Worm (Caenorhabditis elegans) whole organism, midembryonic: Measurements from ENCODE around the gene C17F4.11.

Source experiments
- T22C8.4 ChIP-seq: fragments of 200-800 bp; sonication (Bioruptor generic); IDR thresholded peaks from 2 replicates; pipeline ENCODE4 v1.3.6; 2022; ENCODE audit warnings: missing genetic modification characterization, missing compliant biosample characterization
- cog-1 ChIP-seq: sonication (generic microtip); optimal IDR thresholded peaks from 2 replicates; lab custom pipeline; 2016; ENCODE audit warnings: missing genetic modification characterization, missing compliant biosample characterization
- med-1 ChIP-seq: sonication (generic microtip); optimal IDR thresholded peaks from 2 replicates; lab custom pipeline; 2017; ENCODE audit warnings: missing genetic modification characterization, mild to moderate bottlenecking, missing compliant biosample characterization, antibody characterized with exemption, missing genetic modification reagents; ENCODE audit not compliant: insufficient read depth
- ref-1 ChIP-seq: fragments of 200-800 bp; sonication (Bioruptor generic); conservative IDR thresholded peaks from 2 replicates; pipeline ENCODE4 v1.3.6; 2022; ENCODE audit warnings: missing genetic modification reagents, missing genetic modification characterization, missing compliant biosample characterization
- ztf-23 ChIP-seq: fragments of 200-800 bp; sonication (Bioruptor generic); IDR thresholded peaks from 2 replicates; pipeline ENCODE4 v1.3.6; 2022; ENCODE audit warnings: missing genetic modification reagents, missing genetic modification characterization, missing compliant biosample characterization

ce11 chrII:3244070-3244469 is 6.8 kb downstream of the C17F4.11 start, which contains the start of gene C17F4.12:
- TF ChIP-seq med-1 (GFP tag; lab: Kevin White, UChicago) (no peak), ref-1 (GFP tag; lab: Robert Waterston, UW) (no peak), T22C8.4 (no peak), cog-1 (no peak), ztf-23 (GFP tag; lab: Robert Waterston, UW) (no peak)
